Worm (Caenorhabditis elegans): ENCODE results near the gene F07G11.2.
"Not testable (repeated sequence)": the region's sequence is repeated elsewhere in the genome, so short reads cannot be mapped to it uniquely, and the experiment has no call there.

DNA sequence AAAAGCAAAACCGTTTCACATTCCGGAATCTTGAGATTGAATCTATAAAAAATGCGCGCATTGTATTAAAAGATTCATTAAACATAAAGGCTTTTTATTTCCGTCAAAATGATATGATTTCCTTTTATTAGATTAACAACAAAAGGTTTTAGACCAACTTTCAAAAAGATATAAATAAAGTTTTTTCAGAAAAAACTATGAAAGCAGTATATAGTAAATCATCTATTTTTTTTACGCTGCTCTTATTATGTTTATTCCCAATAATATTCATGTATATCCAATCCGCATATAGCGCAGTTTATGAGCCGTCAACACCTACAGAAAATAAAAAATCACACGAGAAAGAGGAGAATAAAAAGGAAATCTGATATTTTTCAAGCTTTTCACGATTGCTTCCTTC, at the start of gene F07G11.2:
- TF ChIP-seq F49E8.2 (tag; optimal IDR thresholded peaks at IDR 0.05; ENCODE audit: insufficient read depth); snpc-4 (GFP tag; optimal IDR thresholded peaks at IDR 0.05); snpc-4 (tag; optimal IDR thresholded peaks at IDR 0.05); ceh-58 (GFP tag; IDR thresholded peaks at IDR 0.05): not testable (repeated sequence)
